Worm (Caenorhabditis elegans) whole organism, mixed stage, embryonic: ENCODE measurements around the gene cyld-1.

Experiments
- elt-1 ChIP-seq: sonication (generic microtip); optimal IDR thresholded peaks from 2 replicates; lab custom pipeline; 2017; ENCODE audit warnings: missing genetic modification characterization, mild to moderate bottlenecking, missing compliant biosample characterization, antibody characterized with exemption, moderate library complexity, borderline replicate concordance; ENCODE audit not compliant: insufficient read depth
- pha-4 ChIP-seq: fragments of 150-350 bp; optimal IDR thresholded peaks from 2 replicates; lab custom pipeline; 2018; ENCODE audit warnings: missing biosample characterization, missing genetic modification reagents, missing genetic modification characterization
- snpc-4 ChIP-seq: fragments of 150-350 bp; optimal IDR thresholded peaks from 2 replicates; lab custom pipeline; 2014; ENCODE audit warnings: missing biosample characterization, missing genetic modification characterization
- unc-62 ChIP-seq: fragments of 150-350 bp; optimal IDR thresholded peaks from 2 replicates; lab custom pipeline; 2014; ENCODE audit warnings: missing biosample characterization, missing genetic modification reagents, missing genetic modification characterization
- ztf-11 ChIP-seq: fragments of 150-350 bp; optimal IDR thresholded peaks from 2 replicates; lab custom pipeline; 2014; ENCODE audit warnings: missing biosample characterization, missing genetic modification characterization

- TF ChIP-seq unc-62 (no peak), snpc-4 (no peak), ztf-11 (tag; lab: Kevin White, UChicago) (no peak), pha-4 (no peak), elt-1 (tag; lab: Kevin White, UChicago) (no peak)
Observed at ce11 chrIII:9920764-9921163, 10.3 kb upstream of the cyld-1 start, which contains the start of gene F40F12.3.
